Fruit fly (Drosophila melanogaster) whole organism, embryonic: ENCODE results near the gene SdhC.
A peak's percentile ranks its signal among the peaks of the same experiment; 100 is the strongest.

Experiments used
- Atf3 ChIP-seq: fragments of 200-800 bp; sonication (Bioruptor generic); optimal IDR thresholded peaks from 3 replicates; lab custom pipeline; 2016; ENCODE audit warnings: missing biosample characterization, missing genetic modification characterization
- BEAF-32 ChIP-seq: fragments of 200-800 bp; sonication (Bioruptor generic); optimal IDR thresholded peaks from 3 replicates; lab custom pipeline; 2017; ENCODE audit warnings: missing biosample characterization, missing genetic modification characterization, mild to moderate bottlenecking, moderate library complexity, missing genetic modification reagents
- CG10274 ChIP-seq: fragments of 200-800 bp; sonication (Bioruptor generic); optimal IDR thresholded peaks from 3 replicates; lab custom pipeline; 2017; ENCODE audit warnings: missing biosample characterization, mild to moderate bottlenecking, missing genetic modification characterization
- CG10959 ChIP-seq: fragments of 200-800 bp; sonication (Bioruptor generic); IDR thresholded peaks from 2 replicates; pipeline ENCODE4 v1.3.6; 2022; ENCODE audit warnings: missing biosample characterization, missing genetic modification characterization
- CG12104 ChIP-seq: fragments of 200-800 bp; sonication (Bioruptor generic); optimal IDR thresholded peaks from 3 replicates; lab custom pipeline; 2016; ENCODE audit warnings: missing biosample characterization, missing genetic modification characterization
- CG12299 ChIP-seq: fragments of 200-800 bp; sonication (Bioruptor generic); optimal IDR thresholded peaks from 2 replicates; lab custom pipeline; 2018; ENCODE audit warnings: missing biosample characterization, mild to moderate bottlenecking, missing genetic modification characterization
- CG15269 ChIP-seq: fragments of 200-800 bp; sonication (Bioruptor generic); optimal IDR thresholded peaks from 2 replicates; lab custom pipeline; 2018; ENCODE audit warnings: missing biosample characterization, mild to moderate bottlenecking, missing genetic modification characterization, moderate library complexity
- CG15479 ChIP-seq: fragments of 200-800 bp; sonication (Bioruptor generic); optimal IDR thresholded peaks from 3 replicates; lab custom pipeline; 2019; ENCODE audit warnings: missing biosample characterization, mild to moderate bottlenecking, missing genetic modification characterization, moderate library complexity
- CG15601 ChIP-seq: fragments of 200-800 bp; sonication (Bioruptor generic); optimal IDR thresholded peaks from 3 replicates; lab custom pipeline; 2019; ENCODE audit warnings: missing biosample characterization, mild to moderate bottlenecking, missing genetic modification characterization, moderate library complexity
- CG15696 ChIP-seq: fragments of 200-800 bp; sonication (Bioruptor generic); optimal IDR thresholded peaks from 2 replicates; lab custom pipeline; 2019; ENCODE audit warnings: missing biosample characterization, mild to moderate bottlenecking, missing genetic modification characterization, moderate library complexity
- CG17802 ChIP-seq: fragments of 200-800 bp; sonication (Bioruptor generic); optimal IDR thresholded peaks from 2 replicates; lab custom pipeline; 2018; ENCODE audit warnings: missing biosample characterization, mild to moderate bottlenecking, missing genetic modification characterization, moderate library complexity
- CG17912 ChIP-seq: fragments of 200-800 bp; sonication (Bioruptor generic); optimal IDR thresholded peaks from 2 replicates; lab custom pipeline; 2018; ENCODE audit warnings: missing biosample characterization, mild to moderate bottlenecking, missing genetic modification characterization
- CG18011 ChIP-seq: fragments of 200-800 bp; sonication (Bioruptor generic); optimal IDR thresholded peaks from 2 replicates; lab custom pipeline; 2017; ENCODE audit warnings: missing biosample characterization, missing genetic modification characterization, mild to moderate bottlenecking, moderate library complexity, missing genotype
- CG18476 ChIP-seq: fragments of 200-800 bp; sonication (Bioruptor generic); optimal IDR thresholded peaks from 2 replicates; lab custom pipeline; 2016; ENCODE audit warnings: missing biosample characterization, mild to moderate bottlenecking, missing genetic modification characterization
- CG2199 ChIP-seq: fragments of 200-800 bp; sonication (Bioruptor generic); IDR thresholded peaks from 3 replicates; pipeline ENCODE4 v1.3.6; 2022; ENCODE audit warnings: missing biosample characterization, missing genetic modification characterization
- CG2678 ChIP-seq: fragments of 200-800 bp; sonication (Bioruptor generic); optimal IDR thresholded peaks from 3 replicates; lab custom pipeline; 2019; ENCODE audit warnings: missing biosample characterization, mild to moderate bottlenecking, missing genetic modification characterization, moderate library complexity
- CG4404 ChIP-seq: fragments of 200-800 bp; sonication (Bioruptor generic); IDR thresholded peaks from 2 replicates; pipeline ENCODE4 v1.3.6; 2022; ENCODE audit warnings: missing biosample characterization, missing genetic modification characterization
- CG6272 ChIP-seq: fragments of 200-800 bp; sonication (Bioruptor generic); IDR thresholded peaks from 2 replicates; pipeline ENCODE4 v1.3.6; 2022; ENCODE audit warnings: missing biosample characterization, missing genetic modification characterization
- CG7372 ChIP-seq: fragments of 200-800 bp; sonication (Bioruptor generic); IDR thresholded peaks from 2 replicates; pipeline ENCODE4 v1.3.6; 2022; ENCODE audit warnings: missing biosample characterization, missing genetic modification characterization
- CG7786 ChIP-seq: fragments of 200-800 bp; sonication (Bioruptor generic); optimal IDR thresholded peaks from 2 replicates; lab custom pipeline; 2016; ENCODE audit warnings: missing biosample characterization, missing genetic modification characterization
- CG8944 ChIP-seq: fragments of 200-800 bp; sonication (Bioruptor generic); optimal IDR thresholded peaks from 3 replicates; lab custom pipeline; 2016; ENCODE audit warnings: missing biosample characterization, missing genetic modification characterization
- CG9727 ChIP-seq: fragments of 200-800 bp; sonication (Bioruptor generic); optimal IDR thresholded peaks from 3 replicates; lab custom pipeline; 2017; ENCODE audit warnings: missing biosample characterization, mild to moderate bottlenecking, missing genetic modification characterization
- CG9876 ChIP-seq: fragments of 200-800 bp; sonication (Bioruptor generic); optimal IDR thresholded peaks from 2 replicates; lab custom pipeline; 2016; ENCODE audit warnings: missing biosample characterization, missing genetic modification characterization
- CkIIα-i1 ChIP-seq: fragments of 200-800 bp; sonication (Bioruptor generic); IDR thresholded peaks from 2 replicates; pipeline ENCODE4 v1.3.6; 2022; ENCODE audit warnings: missing biosample characterization, missing genetic modification characterization
- Dfd ChIP-seq, 2 experiments: fragments of >200 bp; optimal IDR thresholded peaks; 2 replicates each; lab custom pipeline; 2017; ENCODE audit warnings: missing biosample characterization in 2 of 2, missing genetic modification characterization in 2 of 2
- Ets65A ChIP-seq: fragments of 200-800 bp; sonication (Bioruptor generic); peaks from one replicate; lab custom pipeline; 2016; ENCODE audit warnings: missing biosample characterization, missing genetic modification characterization
- Nf-YA ChIP-seq: fragments of 200-800 bp; sonication (Bioruptor generic); IDR thresholded peaks from 2 replicates; pipeline ENCODE4 v1.3.6; 2022; ENCODE audit warnings: missing biosample characterization, missing genetic modification characterization
- Oli ChIP-seq: fragments of 200-800 bp; sonication (Bioruptor generic); optimal IDR thresholded peaks from 2 replicates; lab custom pipeline; 2018; ENCODE audit warnings: missing biosample characterization, mild to moderate bottlenecking, missing genetic modification characterization, moderate library complexity
- Six4 ChIP-seq: fragments of 200-800 bp; sonication (Bioruptor generic); optimal IDR thresholded peaks from 2 replicates; lab custom pipeline; 2016; ENCODE audit warnings: missing biosample characterization, missing genetic modification characterization
- Sox102F ChIP-seq: fragments of 200-800 bp; sonication (Bioruptor generic); optimal IDR thresholded peaks from 2 replicates; lab custom pipeline; 2018; ENCODE audit warnings: missing biosample characterization, mild to moderate bottlenecking, missing genetic modification characterization, moderate library complexity
- Tbp ChIP-seq: fragments of >200 bp; optimal IDR thresholded peaks from 2 replicates; lab custom pipeline; 2018; ENCODE audit warnings: missing biosample characterization, missing genetic modification characterization
- YL-1 ChIP-seq: fragments of 200-800 bp; sonication (Bioruptor generic); optimal IDR thresholded peaks from 3 replicates; lab custom pipeline; 2017; ENCODE audit warnings: missing biosample characterization, mild to moderate bottlenecking, missing genetic modification characterization
- al ChIP-seq: fragments of 200-800 bp; sonication (Bioruptor generic); IDR thresholded peaks from 2 replicates; pipeline ENCODE4 v1.3.6; 2022; ENCODE audit warnings: missing biosample characterization, missing genetic modification characterization
- cas ChIP-seq: fragments of 200-800 bp; sonication (Bioruptor generic); IDR thresholded peaks from 2 replicates; pipeline ENCODE4 v1.3.6; 2022; ENCODE audit warnings: missing biosample characterization, missing genetic modification characterization
- gsb-n ChIP-seq: fragments of 200-800 bp; sonication (Bioruptor generic); optimal IDR thresholded peaks from 3 replicates; lab custom pipeline; 2018; ENCODE audit warnings: missing biosample characterization, mild to moderate bottlenecking, missing genetic modification characterization
- hb ChIP-seq: fragments of 200-800 bp; sonication (Bioruptor generic); IDR thresholded peaks from 3 replicates; pipeline ENCODE4 v1.3.6; 2022; ENCODE audit warnings: missing biosample characterization, missing genetic modification characterization; ENCODE audit not compliant: partially characterized antibody
- ind ChIP-seq: fragments of 200-800 bp; sonication (Bioruptor generic); optimal IDR thresholded peaks from 3 replicates; lab custom pipeline; 2016; ENCODE audit warnings: missing biosample characterization, missing genetic modification characterization
- insv ChIP-seq, 2 experiments: fragments of 200-800 bp; sonication (Bioruptor generic); optimal IDR thresholded peaks; 3 replicates each; lab custom pipeline; 2016 to 2018; ENCODE audit warnings: missing biosample characterization in 2 of 2, missing genetic modification characterization in 2 of 2
- jigr1 ChIP-seq: fragments of 200-800 bp; sonication (Bioruptor generic); IDR thresholded peaks from 3 replicates; pipeline ENCODE4 v1.3.6; 2022; ENCODE audit warnings: missing biosample characterization, missing genetic modification characterization
- jumu ChIP-seq: fragments of 200-800 bp; sonication (Bioruptor generic); optimal IDR thresholded peaks from 3 replicates; lab custom pipeline; 2016; ENCODE audit warnings: missing biosample characterization, missing genetic modification characterization
- mam ChIP-seq: fragments of 200-800 bp; sonication (Bioruptor generic); optimal IDR thresholded peaks from 3 replicates; lab custom pipeline; 2016; ENCODE audit warnings: missing biosample characterization, missing genetic modification characterization
- nau ChIP-seq: fragments of 200-800 bp; sonication (Bioruptor generic); optimal IDR thresholded peaks from 3 replicates; lab custom pipeline; 2017; ENCODE audit warnings: missing biosample characterization, mild to moderate bottlenecking, missing genetic modification characterization, missing genetic modification reagents
- nmo ChIP-seq: fragments of 200-800 bp; sonication (Bioruptor generic); optimal IDR thresholded peaks from 2 replicates; lab custom pipeline; 2018; ENCODE audit warnings: missing biosample characterization, mild to moderate bottlenecking, missing genetic modification characterization, moderate library complexity
- otp ChIP-seq: fragments of 200-800 bp; sonication (Bioruptor generic); IDR thresholded peaks from 3 replicates; pipeline ENCODE4, ENCODE4 v1.3.6; 2022; ENCODE audit warnings: missing biosample characterization, missing genetic modification characterization
- row ChIP-seq: fragments of 200-800 bp; sonication (Bioruptor generic); IDR thresholded peaks from 3 replicates; pipeline ENCODE4 v1.3.6; 2022; ENCODE audit warnings: missing biosample characterization, missing genetic modification characterization
- run ChIP-seq: fragments of 200-800 bp; sonication (Bioruptor generic); optimal IDR thresholded peaks from 3 replicates; lab custom pipeline; 2018; ENCODE audit warnings: missing biosample characterization, mild to moderate bottlenecking, missing genetic modification characterization
- sens ChIP-seq: fragments of 200-800 bp; sonication (Bioruptor generic); peaks from one replicate; lab custom pipeline; 2016; ENCODE audit warnings: missing biosample characterization, missing genetic modification characterization
- sob ChIP-seq: fragments of 200-800 bp; sonication (Bioruptor generic); IDR thresholded peaks from 2 replicates; pipeline ENCODE4 v1.3.6; 2022; ENCODE audit warnings: missing biosample characterization, missing genetic modification characterization
- vnd ChIP-seq: fragments of 200-800 bp; sonication (Bioruptor generic); IDR thresholded peaks from 3 replicates; pipeline ENCODE4 v1.3.6; 2022; ENCODE audit warnings: missing biosample characterization, missing genetic modification characterization; ENCODE audit not compliant: partially characterized antibody
- wor ChIP-seq: fragments of 200-800 bp; sonication (Bioruptor generic); IDR thresholded peaks from 2 replicates; pipeline ENCODE4 v1.3.6; 2022; ENCODE audit warnings: missing biosample characterization, missing genetic modification characterization
- zen ChIP-seq: fragments of 200-800 bp; sonication (Bioruptor generic); optimal IDR thresholded peaks from 3 replicates; lab custom pipeline; 2018; ENCODE audit warnings: missing biosample characterization, mild to moderate bottlenecking, missing genetic modification characterization, moderate library complexity

SdhC gene

DNA sequence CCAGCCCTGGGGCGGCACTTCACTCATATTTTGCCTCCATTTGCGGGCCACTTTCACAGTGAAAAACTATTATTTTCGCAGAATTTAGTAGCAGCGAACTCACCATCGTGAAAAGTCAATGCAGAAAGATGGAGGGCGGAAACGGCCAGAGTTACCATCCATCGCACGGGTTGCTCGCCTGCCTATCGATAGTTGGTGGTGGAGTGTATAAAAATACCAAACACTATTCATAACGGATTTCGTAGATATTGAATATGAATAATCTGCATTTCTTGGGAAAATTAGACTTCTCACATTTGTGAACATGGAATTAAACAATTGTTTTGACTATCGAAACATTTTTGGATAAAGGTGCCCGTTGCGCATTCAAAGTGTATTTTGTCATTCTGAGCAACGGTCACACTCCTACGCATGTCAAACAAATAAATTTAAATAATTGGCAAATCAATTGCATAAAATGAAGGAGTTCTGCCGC is 6.5 kb upstream of the SdhC start, which contains the start of the genes RpS25 and CG4820 (continued):
- TF ChIP-seq vnd (GFP tag; lab: Robert Waterston, UW) = peak; percentile 82
- TF ChIP-seq cas (GFP tag; lab: Robert Waterston, UW) = peak; percentile 69
- 0 out of 3 replicates have a peak, but pooled peaks have one; percentile 10 for TF ChIP-seq CG2199 (GFP tag; lab: Robert Waterston, UW)
- peak; percentile 76 for TF ChIP-seq mam
- peak; percentile 86 for TF ChIP-seq Atf3 (GFP tag; lab: Kevin White, UChicago)
- TF ChIP-seq CG15269 = peak; percentile 84
- TF ChIP-seq CG7372 (GFP tag; lab: Robert Waterston, UW) = peak; percentile 82
- TF ChIP-seq CG7786 (GFP tag; lab: Kevin White, UChicago) = peak; percentile 81
- TF ChIP-seq CG9727 = peak; percentile 95
- TF ChIP-seq wor = 0 out of 2 replicates have a peak, but pooled peaks have one; percentile 44
- TF ChIP-seq ind (GFP tag; lab: Kevin White, UChicago) = peak; percentile 72
- peak; percentile 84 for TF ChIP-seq zen (tag; lab: Kevin White, UChicago)
- peak; percentile 72 for TF ChIP-seq al (GFP tag; lab: Robert Waterston, UW)
- peak; percentile 77 for TF ChIP-seq CG6272 (GFP tag; lab: Robert Waterston, UW)
- TF ChIP-seq jigr1 (GFP tag; lab: Robert Waterston, UW) = no peak
- peak; percentile 72 for TF ChIP-seq Sox102F (GFP tag; lab: Kevin White, UChicago)
- peak; percentile 72 for TF ChIP-seq CG10959 (GFP tag; lab: Robert Waterston, UW)
- TF ChIP-seq CG12299 (tag; lab: Kevin White, UChicago) = peak; percentile 90
- peak; percentile 99 for TF ChIP-seq YL-1
- peak; percentile 99 for TF ChIP-seq Ets65A
- TF ChIP-seq CG15601 (tag; lab: Kevin White, UChicago) = peak; percentile 93
- TF ChIP-seq otp (GFP tag; lab: Robert Waterston, UW) = peak; percentile 90
- no peak for TF ChIP-seq CkIIα-i1 (GFP tag; lab: Robert Waterston, UW)
- TF ChIP-seq sob = peak; percentile 91
- peak; percentile 84 for TF ChIP-seq run (tag; lab: Kevin White, UChicago)
- peak; percentile 81 for TF ChIP-seq jumu (GFP tag; lab: Kevin White, UChicago)
- TF ChIP-seq nau (GFP tag; lab: Kevin White, UChicago) = peak; percentile 95
- TF ChIP-seq CG15696 (tag; lab: Kevin White, UChicago) = peak; percentile 66
- TF ChIP-seq BEAF-32 (GFP tag; lab: Kevin White, UChicago) = peak; percentile 96
- peak; percentile 79 for TF ChIP-seq Nf-YA
- TF ChIP-seq CG2678 (tag; lab: Kevin White, UChicago) = peak; percentile 85
- TF ChIP-seq sens (GFP tag; lab: Kevin White, UChicago) = peak; percentile 98
- TF ChIP-seq CG10274 (GFP tag; lab: Kevin White, UChicago) = peak; percentile 88
- TF ChIP-seq CG8944 (GFP tag; lab: Kevin White, UChicago) = peak; percentile 80
- TF ChIP-seq CG17802 (tag; lab: Kevin White, UChicago) = peak; percentile 82
- peak in 1 of 2 experiments; percentile 84 for TF ChIP-seq insv (GFP tag; optimal IDR thresholded peaks at IDR 0.05; lab: Kevin White, UChicago)
- no peak for TF ChIP-seq Dfd (GFP tag; optimal IDR thresholded peaks at IDR 0.05; lab: Kevin White, UChicago)
- TF ChIP-seq Tbp = peak; percentile 55
- peak; percentile 93 for TF ChIP-seq nmo (GFP tag; lab: Kevin White, UChicago)
- TF ChIP-seq row = peak; percentile 73
- TF ChIP-seq gsb-n (tag; lab: Kevin White, UChicago) = peak; percentile 87
- TF ChIP-seq CG9876 (GFP tag; lab: Kevin White, UChicago) = peak; percentile 92
- peak; percentile 84 for TF ChIP-seq CG18011
- TF ChIP-seq CG17912 (GFP tag; lab: Kevin White, UChicago) = peak; percentile 95
- TF ChIP-seq CG4404 (GFP tag; lab: Robert Waterston, UW) = peak; percentile 35; the same call in 1 of the 2 replicates
- peak; percentile 76 for TF ChIP-seq CG18476 (GFP tag; lab: Kevin White, UChicago)
- peak; percentile 71 for TF ChIP-seq Six4 (GFP tag; lab: Kevin White, UChicago)
- peak; percentile 94 for TF ChIP-seq CG15479 (GFP tag; lab: Kevin White, UChicago)
- peak; percentile 80; the same call in 2 of the 3 replicates for TF ChIP-seq hb (GFP tag; lab: Robert Waterston, UW)
- peak; percentile 93 for TF ChIP-seq CG12104 (GFP tag; lab: Kevin White, UChicago)
- peak; percentile 82 for TF ChIP-seq Oli (tag; lab: Kevin White, UChicago)
